Fruit fly (Drosophila melanogaster): ENCODE measurements around the gene Dref.

Dref gene

dm6 chr2L:9918020-9918959 is 48.7 kb downstream of the Dref start, which contains the start of the genes CG5885 and CG4598 (continued):
- TF ChIP-seq Abd-B (GFP tag; optimal IDR thresholded peaks at IDR 0.05) (peak; percentile 44), gfzf (GFP tag; optimal IDR thresholded peaks at IDR 0.05) (peak; percentile 50), tio (GFP tag; optimal IDR thresholded peaks at IDR 0.05) (no peak), NFAT (GFP tag; IDR thresholded peaks at IDR 0.05) (peak; percentile 50), sima (GFP tag; optimal IDR thresholded peaks at IDR 0.05) (no peak), CG10654 (GFP tag; optimal IDR thresholded peaks at IDR 0.05) (peak; percentile 39), CG4404 (GFP tag; IDR thresholded peaks at IDR 0.05) (no peak), chm (GFP tag; IDR thresholded peaks at IDR 0.05) (peak; percentile 61), TFAM (GFP tag; optimal IDR thresholded peaks at IDR 0.05) (no peak), sr (GFP tag; IDR thresholded peaks at IDR 0.05) (no peak; the same call in 2 of the 3 replicates), bowl (GFP tag; IDR thresholded peaks at IDR 0.05) (no peak), Drgx (GFP tag; IDR thresholded peaks at IDR 0.05) (peak; percentile 78), GATAe (GFP tag; conservative IDR thresholded peaks at IDR 0.05) (no peak), Hmx (GFP tag; optimal IDR thresholded peaks at IDR 0.05) (peak; percentile 7), dan (GFP tag; IDR thresholded peaks at IDR 0.05) (no peak), z (GFP tag; IDR thresholded peaks at IDR 0.05) (no peak), CG11093 (GFP tag; IDR thresholded peaks at IDR 0.05) (no peak), sqz (GFP tag; optimal IDR thresholded peaks at IDR 0.05) (no peak), CG9817 (tag; optimal IDR thresholded peaks at IDR 0.05) (peak; percentile 34), Camta (GFP tag; optimal IDR thresholded peaks at IDR 0.05) (no peak), tgo (GFP tag; IDR thresholded peaks at IDR 0.05) (peak; percentile 44; the same call in 2 of the 3 replicates), CG10543 (GFP tag; optimal IDR thresholded peaks at IDR 0.05) (peak; percentile 73), fu2 (GFP tag; optimal IDR thresholded peaks at IDR 0.05) (no peak), rib (GFP tag; IDR thresholded peaks at IDR 0.05) (0 out of 2 replicates have a peak, but pooled peaks have one; percentile 34), Lpt (GFP tag; optimal IDR thresholded peaks at IDR 0.05) (no peak), NfI (GFP tag; optimal IDR thresholded peaks at IDR 0.05) (peak; percentile 69), Hr78 (GFP tag; optimal IDR thresholded peaks at IDR 0.05) (peak in 1 of 2 experiments; percentile 37), CG6683 (GFP tag; optimal IDR thresholded peaks at IDR 0.05) (no peak), h (optimal IDR thresholded peaks at IDR 0.05) (no peak), CG30431 (GFP tag; optimal IDR thresholded peaks at IDR 0.05) (peak; percentile 15), CG15269 (tag; optimal IDR thresholded peaks at IDR 0.05) (peak; percentile 80), luna (GFP tag; optimal IDR thresholded peaks at IDR 0.05) (no peak), CG6689 (GFP tag; IDR thresholded peaks at IDR 0.05) (peak; percentile 43; the same call in 1 of the 2 replicates), HmgD (GFP tag; optimal IDR thresholded peaks at IDR 0.05) (no peak), cato (GFP tag; optimal IDR thresholded peaks at IDR 0.05; ENCODE audit: borderline replicate concordance) (peak; percentile 29), Meics (GFP tag; optimal IDR thresholded peaks at IDR 0.05) (peak; percentile 56), bigmax (GFP tag; optimal IDR thresholded peaks at IDR 0.05) (no peak), ab (GFP tag; optimal IDR thresholded peaks at IDR 0.05) (no peak), Doc2 (GFP tag; IDR thresholded peaks at IDR 0.05) (no peak), Ssrp (tag; optimal IDR thresholded peaks at IDR 0.05) (peak; percentile 70), toy (GFP tag; IDR thresholded peaks at IDR 0.05) (no peak), CG17802 (tag; optimal IDR thresholded peaks at IDR 0.05) (no peak), Antp (GFP tag; optimal IDR thresholded peaks at IDR 0.05) (peak; percentile 59), Kr (GFP tag; optimal IDR thresholded peaks at IDR 0.05) (no peak), CG14710 (tag; optimal IDR thresholded peaks at IDR 0.05) (peak; percentile 64), CG3407 (GFP tag; optimal IDR thresholded peaks at IDR 0.05) (peak; percentile 54), CG13894 (tag; optimal IDR thresholded peaks at IDR 0.05) (peak; percentile 53), CTCF (GFP tag; optimal IDR thresholded peaks at IDR 0.05) (no peak), grau (tag; optimal IDR thresholded peaks at IDR 0.05) (peak; percentile 75), CG2116 (GFP tag; optimal IDR thresholded peaks at IDR 0.05) (peak; percentile 90)

Data from whole organism, embryonic.